Worm (Caenorhabditis elegans) whole organism, L2 larva: ENCODE results near the gene C24D10.2.

Source experiments
- C34F6.9 ChIP-seq: fragments of 150-350 bp; optimal IDR thresholded peaks from 2 replicates; lab custom pipeline; 2014; ENCODE audit warnings: missing biosample characterization, missing genetic modification characterization
- F13H6.1 ChIP-seq: sonication (generic microtip); optimal IDR thresholded peaks from 2 replicates; lab custom pipeline; 2016; ENCODE audit warnings: missing genetic modification characterization, missing compliant biosample characterization
- Y55F3AM.14 ChIP-seq: fragments of 200-800 bp; sonication (Bioruptor generic); optimal IDR thresholded peaks from 2 replicates; lab custom pipeline; 2018; ENCODE audit warnings: mild to moderate bottlenecking, missing genetic modification characterization, missing compliant biosample characterization
- alr-1 ChIP-seq: fragments of 150-350 bp; optimal IDR thresholded peaks from 2 replicates; lab custom pipeline; 2014; ENCODE audit warnings: missing biosample characterization, missing genetic modification characterization
- ama-1 ChIP-seq: fragments of 150-350 bp; optimal IDR thresholded peaks from 2 replicates; lab custom pipeline; 2018; ENCODE audit warnings: inconsistent platforms
- blmp-1 ChIP-seq: sonication (generic microtip); optimal IDR thresholded peaks from 2 replicates; lab custom pipeline; 2017; ENCODE audit warnings: missing genetic modification characterization, mild to moderate bottlenecking, missing compliant biosample characterization, antibody characterized with exemption, moderate library complexity; ENCODE audit not compliant: insufficient read depth
- ceh-16 ChIP-seq: fragments of 150-350 bp; optimal IDR thresholded peaks from 2 replicates; lab custom pipeline; 2014; ENCODE audit warnings: missing biosample characterization, missing genetic modification characterization
- crh-2 ChIP-seq: sonication (generic microtip); optimal IDR thresholded peaks from 2 replicates; lab custom pipeline; 2017; ENCODE audit warnings: missing biosample characterization, missing genetic modification characterization
- dmd-4 ChIP-seq: sonication (generic microtip); optimal IDR thresholded peaks from 2 replicates; lab custom pipeline; 2017; ENCODE audit warnings: missing biosample characterization, missing genetic modification characterization
- elt-1 ChIP-seq: fragments of 150-350 bp; optimal IDR thresholded peaks from 2 replicates; lab custom pipeline; 2014; ENCODE audit warnings: missing biosample characterization, missing genetic modification characterization
- fos-1 ChIP-seq: fragments of 150-350 bp; optimal IDR thresholded peaks from 2 replicates; lab custom pipeline; 2014; ENCODE audit warnings: missing biosample characterization, missing genetic modification characterization
- lin-11 ChIP-seq: fragments of 150-350 bp; sonication (generic microtip); optimal IDR thresholded peaks from 2 replicates; lab custom pipeline; 2014; ENCODE audit warnings: missing biosample characterization, missing genetic modification characterization, inconsistent platforms, mixed read lengths
- lin-13 ChIP-seq: fragments of 150-350 bp; optimal IDR thresholded peaks from 2 replicates; lab custom pipeline; 2014; ENCODE audit warnings: missing biosample characterization, missing genetic modification reagents, missing genetic modification characterization
- lsy-2 ChIP-seq, 2 experiments: fragments of 150-350 bp in 1 of 2; sonication (generic microtip) in 1 of 2; optimal IDR thresholded peaks; 2 replicates each; lab custom pipeline; 2014 to 2017; ENCODE audit warnings: missing biosample characterization in 2 of 2, missing genetic modification characterization in 2 of 2
- mab-5 ChIP-seq: fragments of 150-350 bp; optimal IDR thresholded peaks from 2 replicates; lab custom pipeline; 2014; ENCODE audit warnings: missing biosample characterization, missing genetic modification characterization
- mbf-1 ChIP-seq: sonication (generic microtip); optimal IDR thresholded peaks from 2 replicates; lab custom pipeline; 2017; ENCODE audit warnings: missing biosample characterization, missing genetic modification characterization
- mdl-1 ChIP-seq, 2 experiments: fragments of 150-350 bp in 1 of 2; sonication (generic microtip) in 1 of 2; optimal IDR thresholded peaks; 2 replicates each; lab custom pipeline; 2017; ENCODE audit warnings: missing biosample characterization in 2 of 2, missing genetic modification characterization in 2 of 2
- nhr-11 ChIP-seq: fragments of 150-350 bp; optimal IDR thresholded peaks from 2 replicates; lab custom pipeline; 2014; ENCODE audit warnings: missing biosample characterization, missing genetic modification characterization
- nhr-129 ChIP-seq: fragments of 150-350 bp; optimal IDR thresholded peaks from 2 replicates; lab custom pipeline; 2014; ENCODE audit warnings: missing biosample characterization, missing genetic modification characterization
- nhr-21 ChIP-seq: fragments of 150-350 bp; optimal IDR thresholded peaks from 2 replicates; lab custom pipeline; 2014; ENCODE audit warnings: missing biosample characterization, missing genetic modification characterization
- nhr-23 ChIP-seq: fragments of 150-350 bp; optimal IDR thresholded peaks from 2 replicates; lab custom pipeline; 2014; ENCODE audit warnings: missing biosample characterization, missing genetic modification reagents, missing genetic modification characterization
- nhr-25 ChIP-seq: fragments of 150-350 bp; sonication (generic microtip); optimal IDR thresholded peaks from 3 replicates; lab custom pipeline; 2014; ENCODE audit warnings: missing biosample characterization, missing genetic modification characterization
- peb-1 ChIP-seq: fragments of 150-350 bp; optimal IDR thresholded peaks from 2 replicates; lab custom pipeline; 2014; ENCODE audit warnings: missing biosample characterization, missing genetic modification characterization
- sma-3 ChIP-seq: sonication (generic microtip); optimal IDR thresholded peaks from 2 replicates; lab custom pipeline; 2016; ENCODE audit warnings: missing genetic modification reagents, missing genetic modification characterization, missing compliant biosample characterization
- sma-9 ChIP-seq, 2 experiments: fragments of 150-350 bp in 1 of 2; sonication (generic microtip) in 1 of 2; optimal IDR thresholded peaks; 2 replicates each; lab custom pipeline; 2014 to 2016; ENCODE audit warnings: missing genetic modification characterization in 2 of 2, mild to moderate bottlenecking in 1 of 2, missing biosample characterization in 1 of 2, missing compliant biosample characterization in 1 of 2, missing genetic modification reagents in 1 of 2, moderate library complexity in 1 of 2
- snpc-4 ChIP-seq: fragments of 150-350 bp; optimal IDR thresholded peaks from 2 replicates; lab custom pipeline; 2014; ENCODE audit warnings: missing biosample characterization, missing genetic modification characterization
- unc-39 ChIP-seq: fragments of 150-350 bp; optimal IDR thresholded peaks from 2 replicates; lab custom pipeline; 2014; ENCODE audit warnings: missing biosample characterization, missing genetic modification characterization
- unc-55 ChIP-seq: fragments of 150-350 bp; sonication (generic microtip); optimal IDR thresholded peaks from 3 replicates; lab custom pipeline; 2014; ENCODE audit warnings: missing biosample characterization, missing genetic modification reagents, missing genetic modification characterization
- unc-62 ChIP-seq: fragments of 150-350 bp; optimal IDR thresholded peaks from 2 replicates; lab custom pipeline; 2014; ENCODE audit warnings: missing biosample characterization, missing genetic modification reagents, missing genetic modification characterization
- zag-1 ChIP-seq: fragments of 150-350 bp; optimal IDR thresholded peaks from 2 replicates; lab custom pipeline; 2014; ENCODE audit warnings: missing biosample characterization, missing genetic modification characterization
- ztf-1 ChIP-seq: fragments of 200-800 bp; sonication (Bioruptor generic); conservative IDR thresholded peaks from 2 replicates; pipeline ENCODE4 v1.3.6; 2022; ENCODE audit warnings: missing genetic modification characterization, missing compliant biosample characterization
- ztf-11 ChIP-seq: sonication (generic microtip); optimal IDR thresholded peaks from 2 replicates; lab custom pipeline; 2017; ENCODE audit warnings: missing biosample characterization, missing genetic modification characterization

Gene C24D10.2

DNA sequence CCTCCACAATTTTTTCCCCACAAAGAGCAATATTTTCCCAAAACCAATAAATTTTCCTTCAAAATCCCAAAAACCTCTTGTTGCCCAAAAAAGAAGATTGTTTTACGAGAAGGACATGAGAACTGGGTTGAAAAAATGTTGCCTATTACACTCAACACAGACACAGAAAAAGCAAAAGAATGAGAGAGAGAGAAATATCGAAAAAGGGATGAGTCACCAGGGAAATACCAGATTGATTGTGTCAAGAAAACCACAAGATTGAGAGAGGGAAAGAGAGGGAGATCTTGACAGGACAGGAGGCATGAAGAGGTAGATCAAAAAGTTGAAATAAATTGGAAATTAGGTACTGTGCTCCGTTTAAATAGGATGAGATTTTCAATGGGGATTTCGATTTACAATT lies 28.3 kb upstream of the C24D10.2 start:
- TF ChIP-seq nhr-129 (tag; lab: Kevin White, UChicago) (peak; percentile 9), C34F6.9 (tag; lab: Kevin White, UChicago) (peak; percentile 24), nhr-23 (tag; lab: Kevin White, UChicago) (no peak), ceh-16 (tag; lab: Kevin White, UChicago) (no peak), dmd-4 (tag; lab: Kevin White, UChicago) (no peak), mab-5 (peak; percentile 34), mdl-1 (tag; optimal IDR thresholded peaks at IDR 0.05; lab: Kevin White, UChicago) (no peak), lsy-2 (tag; optimal IDR thresholded peaks at IDR 0.05; lab: Kevin White, UChicago) (peak in 1 of 2 experiments; percentile 12), fos-1 (tag; lab: Kevin White, UChicago) (peak; percentile 90), nhr-25 (tag; lab: Kevin White, UChicago) (no peak), nhr-11 (tag; lab: Kevin White, UChicago) (no peak), nhr-21 (tag; lab: Kevin White, UChicago) (no peak), lin-13 (no peak)

DNA sequence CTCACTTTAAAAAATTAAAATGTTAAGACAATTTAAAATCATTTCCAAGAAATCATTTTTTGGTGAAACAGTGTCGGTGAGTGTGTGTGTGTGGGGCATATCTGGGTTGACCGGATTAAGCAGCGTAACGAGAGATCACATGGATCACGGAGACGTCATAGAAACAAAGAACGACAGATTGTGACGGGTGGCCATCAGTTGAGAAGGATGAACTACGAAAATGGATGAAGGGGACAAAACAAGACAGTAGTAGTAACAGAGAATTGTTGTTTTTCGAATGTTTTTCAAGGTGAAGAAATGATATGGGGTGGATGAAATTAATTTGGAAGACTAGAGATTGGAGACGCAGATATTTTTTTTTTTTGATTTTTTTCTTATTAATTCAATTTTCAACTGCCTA lies 26.6 kb upstream of the C24D10.2 start:
- TF ChIP-seq mbf-1 (no peak), nhr-21 (tag; lab: Kevin White, UChicago) (no peak), sma-3 (peak; percentile 5), ztf-11 (tag; lab: Kevin White, UChicago) (no peak), ztf-1 (GFP tag; lab: Robert Waterston, UW) (no peak), unc-62 (GFP tag; lab: Kevin White, UChicago) (no peak)
- TF ChIP-seq, all 48 proteins: peak for 1

ce11 chrIV:5137809-5138208 lies 25.3 kb upstream of the C24D10.2 start:
- TF ChIP-seq dmd-4 (tag; lab: Kevin White, UChicago): no peak
- peak; percentile 69 for TF ChIP-seq zag-1 (tag; lab: Kevin White, UChicago)
- no peak for TF ChIP-seq unc-39 (tag; lab: Kevin White, UChicago)
- TF ChIP-seq alr-1: no peak
- peak in 1 of 2 experiments; percentile 44 for TF ChIP-seq lsy-2 (tag; optimal IDR thresholded peaks at IDR 0.05; lab: Kevin White, UChicago)
- peak; percentile 9 for TF ChIP-seq sma-9 (GFP tag; optimal IDR thresholded peaks at IDR 0.05; lab: Kevin White, UChicago)
- TF ChIP-seq sma-9 (tag; optimal IDR thresholded peaks at IDR 0.05; lab: Kevin White, UChicago): no peak
- no peak for TF ChIP-seq lin-11
- TF ChIP-seq Y55F3AM.14 (GFP tag; lab: Kevin White, UChicago): peak; percentile 4
- TF ChIP-seq elt-1: no peak
- TF ChIP-seq C34F6.9 (tag; lab: Kevin White, UChicago): peak; percentile 74
- peak; percentile 52 for TF ChIP-seq crh-2
- TF ChIP-seq snpc-4 (tag; lab: Kevin White, UChicago): no peak
- peak; percentile 29 for TF ChIP-seq F13H6.1 (tag; lab: Kevin White, UChicago)
- no peak for TF ChIP-seq mab-5
- TF ChIP-seq unc-55 (GFP tag; lab: Kevin White, UChicago): peak; percentile 39

ce11 chrIV:5139189-5139588 lies 23.9 kb upstream of the C24D10.2 start:
- TF ChIP-seq blmp-1 (tag; lab: Kevin White, UChicago): no peak
- TF ChIP-seq lsy-2 (tag; optimal IDR thresholded peaks at IDR 0.05; lab: Kevin White, UChicago): peak in 1 of 2 experiments; percentile 2
- TF ChIP-seq, all 48 proteins: peak for 1

DNA sequence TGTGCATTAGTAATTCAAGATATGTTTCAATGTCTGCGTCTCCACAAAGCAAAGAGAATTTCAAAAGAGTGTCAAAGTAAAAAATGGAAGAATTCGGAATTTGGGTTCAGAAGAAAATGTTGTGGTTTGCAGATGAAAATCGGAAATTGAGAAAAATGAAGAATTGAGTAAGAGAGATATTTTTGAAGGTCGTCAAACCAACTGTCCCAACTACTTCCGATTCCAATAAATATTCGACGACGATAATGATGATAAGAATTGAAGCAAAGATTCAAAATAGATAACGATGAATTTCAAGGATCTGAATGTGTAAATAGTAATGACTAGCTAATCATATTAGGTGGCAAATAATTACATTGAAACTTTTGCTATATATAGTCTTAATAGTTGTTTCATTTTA lies 23.2 kb upstream of the C24D10.2 start:
- TF ChIP-seq crh-2: peak; percentile 15
- peak; percentile 16 for TF ChIP-seq nhr-25 (tag; lab: Kevin White, UChicago)
- peak; percentile 20 for TF ChIP-seq C34F6.9 (tag; lab: Kevin White, UChicago)
- no peak for TF ChIP-seq ama-1
- TF ChIP-seq lsy-2 (tag; optimal IDR thresholded peaks at IDR 0.05; lab: Kevin White, UChicago): peak in 1 of 2 experiments; percentile 7
- peak; percentile 33 for TF ChIP-seq unc-55 (GFP tag; lab: Kevin White, UChicago)
- TF ChIP-seq sma-9 (GFP tag; optimal IDR thresholded peaks at IDR 0.05; lab: Kevin White, UChicago): peak; percentile 1
- TF ChIP-seq sma-9 (tag; optimal IDR thresholded peaks at IDR 0.05; lab: Kevin White, UChicago): no peak
- peak; percentile 4 for TF ChIP-seq fos-1 (tag; lab: Kevin White, UChicago)
- no peak for TF ChIP-seq peb-1 (tag; lab: Kevin White, UChicago)
